Fruit fly (Drosophila melanogaster) whole organism, embryonic: Measurements from ENCODE around the gene CheB93b.

Experiments
- Aef1 ChIP-seq: fragments of 200-800 bp; sonication (Bioruptor generic); IDR thresholded peaks from 3 replicates; pipeline ENCODE4 v1.3.6; 2022; ENCODE audit warnings: missing biosample characterization, missing genetic modification characterization
- Asciz ChIP-seq: fragments of 200-800 bp; sonication (Bioruptor generic); optimal IDR thresholded peaks from 2 replicates; lab custom pipeline; 2017; ENCODE audit warnings: missing biosample characterization, mild to moderate bottlenecking, missing genetic modification characterization, missing genetic modification reagents
- BEAF-32 ChIP-seq: fragments of 200-800 bp; sonication (Bioruptor generic); optimal IDR thresholded peaks from 3 replicates; lab custom pipeline; 2017; ENCODE audit warnings: missing biosample characterization, missing genetic modification characterization, mild to moderate bottlenecking, moderate library complexity, missing genetic modification reagents
- CG13296 ChIP-seq: fragments of 200-800 bp; sonication (Bioruptor generic); optimal IDR thresholded peaks from 3 replicates; lab custom pipeline; 2018; ENCODE audit warnings: missing biosample characterization, mild to moderate bottlenecking, missing genetic modification characterization
- CG15696 ChIP-seq: fragments of 200-800 bp; sonication (Bioruptor generic); optimal IDR thresholded peaks from 2 replicates; lab custom pipeline; 2019; ENCODE audit warnings: missing biosample characterization, mild to moderate bottlenecking, missing genetic modification characterization, moderate library complexity
- CG17359 ChIP-seq: fragments of 200-800 bp; sonication (Bioruptor generic); optimal IDR thresholded peaks from 3 replicates; lab custom pipeline; 2018; ENCODE audit warnings: missing biosample characterization, mild to moderate bottlenecking, missing genetic modification characterization, moderate library complexity
- CG17385 ChIP-seq: fragments of 200-800 bp; sonication (Bioruptor generic); optimal IDR thresholded peaks from 3 replicates; lab custom pipeline; 2018; ENCODE audit warnings: missing biosample characterization, mild to moderate bottlenecking, missing genetic modification characterization
- CG30020 ChIP-seq: fragments of 200-800 bp; optimal IDR thresholded peaks from 2 replicates; lab custom pipeline; 2019; ENCODE audit warnings: missing biosample characterization, mild to moderate bottlenecking, missing genetic modification characterization, moderate library complexity
- CG31365 ChIP-seq: fragments of 200-800 bp; sonication (Bioruptor generic); optimal IDR thresholded peaks from 2 replicates; lab custom pipeline; 2018; ENCODE audit warnings: missing biosample characterization, mild to moderate bottlenecking, missing genetic modification characterization
- CG32772 ChIP-seq: fragments of 200-800 bp; sonication (Bioruptor generic); IDR thresholded peaks from 2 replicates; pipeline ENCODE4 v1.3.6; 2022; ENCODE audit warnings: missing biosample characterization, missing genetic modification characterization
- CG8359 ChIP-seq: fragments of 200-800 bp; sonication (Bioruptor generic); optimal IDR thresholded peaks from 2 replicates; lab custom pipeline; 2017; ENCODE audit warnings: missing biosample characterization, mild to moderate bottlenecking, missing genetic modification characterization, borderline replicate concordance
- CG8478 ChIP-seq: fragments of >200 bp; optimal IDR thresholded peaks from 2 replicates; lab custom pipeline; 2018
- CG8924 ChIP-seq: fragments of 200-800 bp; optimal IDR thresholded peaks from 3 replicates; lab custom pipeline; 2019; ENCODE audit warnings: missing biosample characterization, mild to moderate bottlenecking, missing genetic modification characterization, moderate library complexity
- CG9215 ChIP-seq: fragments of 200-800 bp; sonication (Bioruptor generic); IDR thresholded peaks from 2 replicates; pipeline ENCODE4 v1.3.6; 2022; ENCODE audit warnings: missing biosample characterization, missing genetic modification characterization
- CG9876 ChIP-seq: fragments of 200-800 bp; sonication (Bioruptor generic); optimal IDR thresholded peaks from 2 replicates; lab custom pipeline; 2016; ENCODE audit warnings: missing biosample characterization, missing genetic modification characterization
- CG9932 ChIP-seq: fragments of 200-800 bp; sonication (Bioruptor generic); IDR thresholded peaks from 2 replicates; pipeline ENCODE4 v1.3.6; 2022; ENCODE audit warnings: missing biosample characterization, missing genetic modification characterization
- Dek ChIP-seq: fragments of 200-800 bp; sonication (Bioruptor generic); optimal IDR thresholded peaks from 3 replicates; lab custom pipeline; 2019; ENCODE audit warnings: missing biosample characterization, mild to moderate bottlenecking, missing genetic modification characterization, moderate library complexity
- Gug ChIP-seq: fragments of 200-800 bp; sonication (Bioruptor generic); IDR thresholded peaks from 4 replicates; pipeline ENCODE4 v1.3.6; 2022; ENCODE audit warnings: missing biosample characterization, missing genetic modification characterization
- HLH54F ChIP-seq: fragments of 200-800 bp; sonication (Bioruptor generic); optimal IDR thresholded peaks from 3 replicates; lab custom pipeline; 2016; ENCODE audit warnings: missing biosample characterization, missing genetic modification characterization
- Hey ChIP-seq: fragments of 200-800 bp; sonication (Bioruptor generic); optimal IDR thresholded peaks from 3 replicates; lab custom pipeline; 2018; ENCODE audit warnings: missing biosample characterization, mild to moderate bottlenecking, missing genetic modification characterization
- Hr51 ChIP-seq, 2 experiments: fragments of 200-800 bp; sonication (Bioruptor generic); optimal IDR thresholded peaks; 2 replicates in 1 of 2; 3 replicates in 1 of 2; lab custom pipeline; 2016 to 2018; ENCODE audit warnings: missing biosample characterization in 2 of 2, missing genetic modification characterization in 2 of 2, mild to moderate bottlenecking in 1 of 2, moderate library complexity in 1 of 2
- Jarid2 ChIP-seq: fragments of 200-800 bp; sonication (Bioruptor generic); optimal IDR thresholded peaks from 3 replicates; lab custom pipeline; 2017; ENCODE audit warnings: mild to moderate bottlenecking, missing biosample characterization, missing genetic modification reagents, missing genetic modification characterization
- Lhr ChIP-seq: fragments of 200-800 bp; sonication (Bioruptor generic); optimal IDR thresholded peaks from 3 replicates; lab custom pipeline; 2017; ENCODE audit warnings: mild to moderate bottlenecking, missing biosample characterization, missing genetic modification reagents, missing genetic modification characterization
- Mes4 ChIP-seq: fragments of 200-800 bp; sonication (Bioruptor generic); optimal IDR thresholded peaks from 2 replicates; lab custom pipeline; 2016; ENCODE audit warnings: missing biosample characterization, missing genetic modification characterization
- Opbp ChIP-seq: fragments of 200-800 bp; sonication (Bioruptor generic); IDR thresholded peaks from 3 replicates; pipeline ENCODE4 v1.3.6; 2022; ENCODE audit warnings: missing biosample characterization, missing genetic modification characterization; ENCODE audit not compliant: partially characterized antibody
- PHDP ChIP-seq: fragments of 200-800 bp; sonication (Bioruptor generic); optimal IDR thresholded peaks from 3 replicates; lab custom pipeline; 2018; ENCODE audit warnings: missing biosample characterization, mild to moderate bottlenecking, missing genetic modification characterization, moderate library complexity
- Poxn ChIP-seq: fragments of 200-800 bp; sonication (Bioruptor generic); IDR thresholded peaks from 2 replicates; pipeline ENCODE4 v1.3.6; 2022; ENCODE audit warnings: missing biosample characterization, missing genetic modification characterization
- Ravus ChIP-seq: fragments of 200-800 bp; sonication (Bioruptor generic); IDR thresholded peaks from 2 replicates; pipeline ENCODE4 v1.3.6; 2022; ENCODE audit warnings: missing biosample characterization, missing genetic modification characterization
- Six4 ChIP-seq: fragments of 200-800 bp; sonication (Bioruptor generic); optimal IDR thresholded peaks from 2 replicates; lab custom pipeline; 2016; ENCODE audit warnings: missing biosample characterization, missing genetic modification characterization
- Stat92E ChIP-seq, 3 experiments: fragments of >200 bp in 2 of 3; fragments of 200-800 bp in 1 of 3; sonication (Bioruptor generic) in 1 of 3; optimal IDR thresholded peaks; 2 replicates each; lab custom pipeline; 2017 to 2019; ENCODE audit warnings: missing biosample characterization in 3 of 3, missing genetic modification characterization in 3 of 3, mild to moderate bottlenecking in 1 of 3, moderate library complexity in 1 of 3
- ara ChIP-seq: fragments of 200-800 bp; sonication (Bioruptor generic); IDR thresholded peaks from 2 replicates; pipeline ENCODE4 v1.3.6; 2022; ENCODE audit warnings: missing biosample characterization, missing genetic modification characterization
- cad ChIP-seq: fragments of >200 bp; optimal IDR thresholded peaks from 2 replicates; lab custom pipeline; 2017; ENCODE audit warnings: missing biosample characterization, missing genetic modification characterization
- en ChIP-seq: fragments of 200-800 bp; sonication (Bioruptor generic); optimal IDR thresholded peaks from 2 replicates; lab custom pipeline; 2016; ENCODE audit warnings: missing biosample characterization, missing genetic modification characterization
- eve ChIP-seq, 2 experiments: fragments of >200 bp; optimal IDR thresholded peaks; 2 replicates each; lab custom pipeline; 2017; ENCODE audit warnings: missing biosample characterization in 2 of 2, missing genetic modification characterization in 2 of 2
- exex ChIP-seq: fragments of 200-800 bp; sonication (Bioruptor generic); optimal IDR thresholded peaks from 4 replicates; lab custom pipeline; 2018; ENCODE audit warnings: missing biosample characterization, mild to moderate bottlenecking, missing genetic modification characterization, moderate library complexity
- gcm ChIP-seq: fragments of 200-800 bp; sonication (Bioruptor generic); optimal IDR thresholded peaks from 2 replicates; lab custom pipeline; 2019; ENCODE audit warnings: missing biosample characterization, mild to moderate bottlenecking, missing genetic modification characterization, moderate library complexity
- hkb ChIP-seq, 2 experiments: fragments of 200-800 bp in 1 of 2; fragments of >200 bp in 1 of 2; sonication (Bioruptor generic) in 1 of 2; IDR thresholded peaks in 1 of 2; optimal IDR thresholded peaks in 1 of 2; 2 replicates each; pipeline versions ENCODE4 v1.3.6 to Lab custom; 2017 to 2022; ENCODE audit warnings: missing biosample characterization in 1 of 2, missing genetic modification characterization in 1 of 2
- jing ChIP-seq: fragments of 200-800 bp; sonication (Bioruptor generic); optimal IDR thresholded peaks from 2 replicates; lab custom pipeline; 2018; ENCODE audit warnings: missing biosample characterization, mild to moderate bottlenecking, missing genetic modification characterization
- lola ChIP-seq, 3 experiments: fragments of >200 bp in 2 of 3; fragments of 200-800 bp in 1 of 3; sonication (Bioruptor generic) in 1 of 3; optimal IDR thresholded peaks; 2 replicates each; lab custom pipeline; 2017 to 2019; ENCODE audit warnings: missing biosample characterization in 3 of 3, missing genetic modification characterization in 3 of 3, mild to moderate bottlenecking in 1 of 3, moderate library complexity in 1 of 3
- p53 ChIP-seq: fragments of 200-800 bp; sonication (Bioruptor generic); optimal IDR thresholded peaks from 2 replicates; lab custom pipeline; 2016; ENCODE audit warnings: missing biosample characterization, missing genetic modification characterization
- pb ChIP-seq: fragments of 200-800 bp; sonication (Bioruptor generic); optimal IDR thresholded peaks from 3 replicates; lab custom pipeline; 2016; ENCODE audit warnings: missing biosample characterization, missing genetic modification characterization
- phol ChIP-seq: fragments of 200-800 bp; sonication (Bioruptor generic); optimal IDR thresholded peaks from 3 replicates; lab custom pipeline; 2018; ENCODE audit warnings: missing biosample characterization, mild to moderate bottlenecking, missing genetic modification characterization, moderate library complexity
- salm ChIP-seq: fragments of 200-800 bp; sonication (Bioruptor generic); optimal IDR thresholded peaks from 2 replicates; lab custom pipeline; 2018; ENCODE audit warnings: missing biosample characterization, mild to moderate bottlenecking, missing genetic modification characterization
- sd ChIP-seq: fragments of 200-800 bp; sonication (Bioruptor generic); optimal IDR thresholded peaks from 3 replicates; lab custom pipeline; 2018; ENCODE audit warnings: missing biosample characterization, mild to moderate bottlenecking, missing genetic modification characterization, moderate library complexity
- sim ChIP-seq: fragments of 200-800 bp; sonication (Bioruptor generic); IDR thresholded peaks from 2 replicates; pipeline ENCODE4 v1.3.6; 2022; ENCODE audit warnings: missing biosample characterization, missing genetic modification characterization
- sima ChIP-seq: fragments of 200-800 bp; sonication (Bioruptor generic); optimal IDR thresholded peaks from 2 replicates; lab custom pipeline; 2016; ENCODE audit warnings: missing biosample characterization, missing genetic modification characterization
- toy ChIP-seq: fragments of 200-800 bp; sonication (Bioruptor generic); IDR thresholded peaks from 2 replicates; pipeline ENCODE4 v1.3.6; 2022; ENCODE audit warnings: missing biosample characterization, missing genetic modification characterization
- tx ChIP-seq: fragments of 200-800 bp; sonication (Bioruptor generic); optimal IDR thresholded peaks from 2 replicates; lab custom pipeline; 2016; ENCODE audit warnings: missing biosample characterization, missing genetic modification characterization
- unc-4 ChIP-seq: fragments of 200-800 bp; sonication (Bioruptor generic); IDR thresholded peaks from 2 replicates; pipeline ENCODE4 v1.3.6; 2022; ENCODE audit warnings: missing biosample characterization, missing genetic modification characterization; ENCODE audit not compliant: partially characterized antibody
- unpg ChIP-seq: fragments of 200-800 bp; sonication (Bioruptor generic); optimal IDR thresholded peaks from 3 replicates; lab custom pipeline; 2018; ENCODE audit warnings: missing biosample characterization, mild to moderate bottlenecking, missing genetic modification characterization, moderate library complexity

Gene CheB93b

dm6 chr3R:21419932-21420331, 11.0 kb downstream of the CheB93b start (continued):
- TF ChIP-seq CG8359 (GFP tag; lab: Kevin White, UChicago) (no peak), CG15696 (tag; lab: Kevin White, UChicago) (peak; percentile 78), cad (no peak), HLH54F (GFP tag; lab: Kevin White, UChicago) (no peak), CG31365 (tag; lab: Kevin White, UChicago) (no peak), exex (tag; lab: Kevin White, UChicago) (no peak), pb (GFP tag; lab: Kevin White, UChicago) (no peak), hkb (optimal IDR thresholded peaks at IDR 0.05; lab: Kevin White, UChicago) (no peak), hkb (GFP tag; IDR thresholded peaks at IDR 0.05; lab: Robert Waterston, UW) (peak; percentile 28; the same call in 1 of the 2 replicates), gcm (GFP tag; lab: Kevin White, UChicago) (peak; percentile 3), sima (GFP tag; lab: Kevin White, UChicago) (no peak), CG9876 (GFP tag; lab: Kevin White, UChicago) (no peak), en (GFP tag; lab: Kevin White, UChicago) (no peak), sd (tag; lab: Kevin White, UChicago) (no peak), Poxn (GFP tag; lab: Robert Waterston, UW) (no peak), Gug (GFP tag; lab: Robert Waterston, UW) (peak; percentile 7; the same call in 1 of the 4 replicates), tx (GFP tag; lab: Kevin White, UChicago) (no peak), phol (peak; percentile 76), CG8924 (peak; percentile 67), Aef1 (GFP tag; lab: Robert Waterston, UW) (no peak), CG8478 (lab: Kevin White, UChicago) (no peak), Hr51 (GFP tag; optimal IDR thresholded peaks at IDR 0.05; lab: Kevin White, UChicago) (peak in 1 of 2 experiments; percentile 44), CG17385 (GFP tag; lab: Kevin White, UChicago) (no peak), CG17359 (tag; lab: Kevin White, UChicago) (peak; percentile 72), Mes4 (GFP tag; lab: Kevin White, UChicago) (no peak), Ravus (no peak), PHDP (tag; lab: Kevin White, UChicago) (no peak), unc-4 (no peak), Hey (tag; lab: Kevin White, UChicago) (no peak), eve (GFP tag; optimal IDR thresholded peaks at IDR 0.05; lab: Kevin White, UChicago) (no peak), BEAF-32 (no peak), CG32772 (GFP tag; lab: Robert Waterston, UW) (peak; percentile 54), CG30020 (no peak), CG9932 (no peak), CG9215 (GFP tag; lab: Robert Waterston, UW) (peak; percentile 57; the same call in 1 of the 2 replicates), Asciz (GFP tag; lab: Kevin White, UChicago) (peak; percentile 58), lola (GFP tag; optimal IDR thresholded peaks at IDR 0.05; lab: Kevin White, UChicago) (peak in 1 of 3 experiments; percentile 55), salm (tag; lab: Kevin White, UChicago) (no peak), Dek (no peak), p53 (no peak), CG13296 (GFP tag; lab: Kevin White, UChicago) (peak; percentile 14), Jarid2 (GFP tag; lab: Kevin White, UChicago) (no peak), toy (GFP tag; lab: Robert Waterston, UW) (no peak), sim (GFP tag; lab: Robert Waterston, UW) (no peak), Six4 (GFP tag; lab: Kevin White, UChicago) (peak; percentile 44), jing (GFP tag; lab: Kevin White, UChicago) (no peak), Lhr (GFP tag; lab: Kevin White, UChicago) (no peak), ara (GFP tag; lab: Robert Waterston, UW) (peak; percentile 54), Opbp (GFP tag; lab: Robert Waterston, UW) (no peak), Stat92E (GFP tag; optimal IDR thresholded peaks at IDR 0.05; lab: Kevin White, UChicago) (no peak), unpg (peak; percentile 40)
